Worm (Caenorhabditis elegans): ENCODE data around the gene nhr-255.
A peak's percentile ranks its signal among the peaks of the same experiment; 100 is the strongest.

Gene nhr-255

DNA sequence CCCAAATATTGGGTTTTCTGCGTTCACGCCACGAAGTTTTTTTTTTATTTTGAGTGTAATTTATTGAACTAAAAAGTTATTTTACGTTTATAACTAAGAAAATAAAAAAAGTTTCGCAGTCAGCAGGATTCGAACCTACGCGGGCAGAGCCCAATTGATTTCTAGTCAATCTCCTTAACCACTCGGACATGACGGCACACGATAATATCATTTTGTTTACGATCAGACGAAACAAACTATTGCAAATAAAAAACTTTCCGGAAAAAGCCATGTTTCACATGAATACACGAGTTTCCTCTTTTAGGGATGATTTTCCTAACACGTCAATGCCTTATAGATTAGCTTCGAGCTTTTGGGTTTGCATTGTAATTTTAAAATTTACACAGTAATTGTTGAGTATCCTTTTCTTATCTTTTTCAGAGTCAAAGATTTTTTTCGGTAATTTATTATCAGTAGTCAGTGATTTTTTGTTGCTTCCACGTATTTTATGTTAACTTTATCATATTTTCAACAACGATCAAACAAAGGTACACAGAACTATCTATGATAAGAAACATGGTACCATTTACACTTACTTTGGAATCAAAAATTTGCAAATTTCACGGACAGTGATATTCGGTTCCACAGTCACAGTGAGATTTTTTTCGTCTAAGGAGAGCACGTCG lies 27.6 kb downstream of the nhr-255 start:
- TF ChIP-seq elt-2 (tag; optimal IDR thresholded peaks at IDR 0.05) (peak; percentile 4), K09A11.1 (tag; optimal IDR thresholded peaks at IDR 0.05; ENCODE audit: insufficient read depth) (no peak)

DNA sequence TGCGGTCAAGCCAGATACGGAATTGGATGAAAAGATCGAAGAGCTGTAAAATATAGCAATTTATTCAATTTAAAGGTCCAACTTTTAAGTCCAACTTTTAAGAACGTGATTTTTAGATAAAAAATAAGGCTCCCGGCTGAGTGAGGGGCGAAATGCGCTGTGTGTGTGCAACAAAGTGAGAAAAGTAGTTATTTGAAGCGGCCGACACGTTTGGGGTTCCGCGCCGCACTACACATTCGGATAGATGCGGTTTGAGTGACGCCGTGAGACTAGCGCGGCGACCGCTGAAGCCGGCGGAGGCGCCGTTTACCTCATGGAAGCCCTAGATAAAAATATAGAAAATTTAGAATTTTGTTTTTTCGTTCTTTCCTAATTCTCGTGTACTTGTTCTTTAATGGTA lies 28.4 kb downstream of the nhr-255 start:
- TF ChIP-seq ceh-34 (tag; optimal IDR thresholded peaks at IDR 0.05) (no peak), odd-2 (tag; optimal IDR thresholded peaks at IDR 0.05) (no peak), sox-2 (GFP tag; IDR thresholded peaks at IDR 0.05) (no peak), unc-3 (GFP tag; conservative IDR thresholded peaks at IDR 0.05) (no peak), unc-3 (tag; optimal IDR thresholded peaks at IDR 0.05) (no peak), pqm-1 (tag; optimal IDR thresholded peaks at IDR 0.05) (no peak), ceh-19 (GFP tag; optimal IDR thresholded peaks at IDR 0.05) (no peak), ahr-1 (tag; optimal IDR thresholded peaks at IDR 0.05) (no peak), madf-2 (tag; optimal IDR thresholded peaks at IDR 0.05) (no peak), gmeb-2 (tag; optimal IDR thresholded peaks at IDR 0.05) (no peak), ceh-14 (tag; optimal IDR thresholded peaks at IDR 0.05) (no peak), sdc-2 (tag; optimal IDR thresholded peaks at IDR 0.05) (no peak), ceh-31 (tag; optimal IDR thresholded peaks at IDR 0.05) (no peak), K02D7.2 (tag; optimal IDR thresholded peaks at IDR 0.05) (no peak), tbx-7 (tag; optimal IDR thresholded peaks at IDR 0.05) (no peak), hlh-8 (tag; optimal IDR thresholded peaks at IDR 0.05) (no peak)

DNA sequence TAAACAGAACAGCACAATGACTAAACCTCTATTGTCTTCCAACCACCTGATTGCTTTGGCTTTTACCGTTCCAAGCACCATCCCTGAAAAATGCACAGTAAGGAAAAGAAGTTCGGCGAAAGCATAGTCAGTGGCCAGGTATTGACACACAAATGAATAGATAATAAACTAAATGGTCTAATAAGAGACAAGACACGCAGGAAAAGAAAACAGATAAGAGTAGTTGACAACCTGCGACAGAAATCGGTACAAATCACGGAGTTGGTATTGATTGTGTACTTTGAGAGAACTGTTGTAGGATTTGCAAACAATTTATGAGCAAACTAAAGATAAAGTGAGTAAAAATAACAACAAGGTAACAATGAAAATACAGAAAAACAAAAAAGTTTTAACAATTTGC lies 29.0 kb downstream of the nhr-255 start, which contains the start of gene Y7A5A.1:
Y7A5A.1 (minus strand) TSS at position 83 of the 400 bp plus-strand sequence.
- TF ChIP-seq unc-86 (tag; optimal IDR thresholded peaks at IDR 0.05) (no peak), hlh-6 (tag; optimal IDR thresholded peaks at IDR 0.05) (no peak), ceh-30 (tag; optimal IDR thresholded peaks at IDR 0.05) (no peak), hlh-13 (GFP tag; optimal IDR thresholded peaks at IDR 0.05) (no peak), K09A11.1 (tag; optimal IDR thresholded peaks at IDR 0.05; ENCODE audit: insufficient read depth) (no peak)

DNA sequence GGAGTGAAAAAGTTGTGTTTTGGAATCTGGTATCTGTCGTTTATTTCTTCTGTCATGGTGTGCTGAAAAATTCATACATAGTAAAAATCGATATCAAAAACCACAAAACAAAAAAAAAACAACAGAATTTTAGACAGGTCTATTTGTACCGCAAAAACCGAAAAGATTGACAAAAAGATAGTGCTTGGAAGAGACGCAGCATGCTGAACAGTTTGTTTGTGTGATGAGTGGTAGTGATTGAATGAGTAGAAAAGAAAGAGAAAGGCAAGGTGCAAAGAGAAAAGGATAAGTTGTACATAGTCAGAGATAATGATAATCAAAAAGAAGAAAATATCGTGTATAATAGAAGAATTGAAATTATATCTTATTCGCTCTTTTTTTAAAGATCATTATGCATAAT lies 30.3 kb downstream of the nhr-255 start, which contains the start of gene Y7A5A.2:
Y7A5A.2 (minus strand) TSS at position 62 of the 400 bp plus-strand sequence.
- TF ChIP-seq unc-3 (GFP tag; conservative IDR thresholded peaks at IDR 0.05) (no peak), unc-3 (tag; optimal IDR thresholded peaks at IDR 0.05) (no peak), C38D4.7 (GFP tag; optimal IDR thresholded peaks at IDR 0.05) (no peak), hlh-8 (tag; optimal IDR thresholded peaks at IDR 0.05) (no peak), eyg-1 (tag; optimal IDR thresholded peaks at IDR 0.05) (no peak), nhr-232 (tag; optimal IDR thresholded peaks at IDR 0.05) (no peak), fkh-10 (GFP tag; optimal IDR thresholded peaks at IDR 0.05) (no peak)

DNA sequence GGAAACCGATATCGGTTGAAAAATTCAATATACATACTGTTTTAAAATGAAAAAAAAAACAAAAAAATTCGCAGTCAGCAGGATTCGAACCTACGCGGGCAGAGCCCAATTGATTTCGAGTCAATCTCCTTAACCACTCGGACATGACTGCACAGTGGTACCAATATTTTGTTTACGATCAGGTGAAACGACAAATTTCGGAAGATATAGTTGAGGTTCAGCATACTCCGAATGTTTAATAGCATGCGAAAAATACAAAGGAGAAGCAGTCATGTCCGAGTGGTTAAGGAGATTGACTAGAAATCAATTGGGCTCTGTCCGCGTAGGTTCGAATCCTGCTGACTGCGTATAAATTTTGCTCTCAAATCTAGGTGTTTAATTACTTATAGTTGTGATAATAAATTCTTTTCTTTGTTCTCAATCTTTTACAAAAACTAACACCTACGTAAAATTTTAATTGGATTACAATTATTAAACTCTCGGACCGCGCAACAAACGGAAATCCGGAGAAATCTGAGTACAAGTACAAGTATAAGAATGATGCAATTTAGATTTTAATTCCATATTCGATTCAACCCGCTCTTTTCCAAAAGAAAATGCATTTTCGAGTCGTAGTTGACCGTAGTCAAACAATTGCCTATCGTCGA lies 31.0 kb downstream of the nhr-255 start, which contains the start of gene Y7A5A.13:
Y7A5A.13 (plus strand) TSS at position 597 of the 647 bp plus-strand sequence.
- TF ChIP-seq hlh-8 (tag; optimal IDR thresholded peaks at IDR 0.05) (no peak), ztf-16 (tag; optimal IDR thresholded peaks at IDR 0.05) (no peak), mec-3 (tag; optimal IDR thresholded peaks at IDR 0.05; ENCODE audit: borderline replicate concordance) (no peak), ceh-2 (tag; optimal IDR thresholded peaks at IDR 0.05) (no peak), ceh-34 (tag; optimal IDR thresholded peaks at IDR 0.05) (no peak), elt-4 (tag; optimal IDR thresholded peaks at IDR 0.05) (no peak), ahr-1 (tag; optimal IDR thresholded peaks at IDR 0.05) (no peak), ttx-3 (tag; optimal IDR thresholded peaks at IDR 0.05) (no peak)

DNA sequence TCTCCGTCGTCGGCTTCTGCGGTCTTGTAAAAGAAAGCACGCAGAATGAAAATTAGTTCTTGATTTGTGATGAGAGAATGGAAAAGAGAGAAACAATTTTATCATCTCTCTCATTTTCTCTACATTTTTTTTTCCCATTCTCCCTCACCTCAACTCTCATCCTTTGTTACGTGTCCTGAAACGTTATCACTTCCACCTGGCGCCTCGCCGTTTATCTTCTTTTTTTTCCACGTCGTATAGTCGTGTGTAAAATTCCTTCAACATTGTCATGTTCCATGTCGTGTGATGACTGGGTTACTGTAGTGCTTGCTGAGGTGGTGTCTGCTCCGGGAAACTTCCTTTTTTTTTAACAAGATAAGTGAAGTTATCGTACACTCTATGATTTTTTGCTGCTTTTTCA lies 37.1 kb downstream of the nhr-255 start:
- TF ChIP-seq ceh-30 (tag; optimal IDR thresholded peaks at IDR 0.05), result no peak
- no peak for TF ChIP-seq pha-4 (tag; optimal IDR thresholded peaks at IDR 0.05)
- no peak for TF ChIP-seq ahr-1 (tag; optimal IDR thresholded peaks at IDR 0.05)
- no peak for TF ChIP-seq pax-1 (tag; optimal IDR thresholded peaks at IDR 0.05)
